Fruit fly (Drosophila melanogaster) whole organism, embryonic: ENCODE measurements around the gene Syp.

Experiments
- Awh ChIP-seq: fragments of 200-800 bp; sonication (Bioruptor generic); IDR thresholded peaks from 2 replicates; pipeline ENCODE4, ENCODE4 v1.3.6; 2022; ENCODE audit warnings: missing biosample characterization, missing genetic modification characterization
- Bgb ChIP-seq: fragments of 200-800 bp; sonication (Bioruptor generic); IDR thresholded peaks from 2 replicates; pipeline ENCODE4 v1.3.6; 2022; ENCODE audit warnings: missing biosample characterization, missing genetic modification characterization; ENCODE audit not compliant: partially characterized antibody
- CG10267 ChIP-seq: fragments of 200-800 bp; sonication (Bioruptor generic); optimal IDR thresholded peaks from 2 replicates; lab custom pipeline; 2018; ENCODE audit warnings: missing biosample characterization, mild to moderate bottlenecking, missing genetic modification characterization, moderate library complexity
- CG11560 ChIP-seq: fragments of 200-800 bp; sonication (Bioruptor generic); IDR thresholded peaks from 3 replicates; pipeline ENCODE4 v1.3.6; 2022; ENCODE audit warnings: missing biosample characterization, missing genetic modification characterization
- CG12236 ChIP-seq: fragments of 200-800 bp; sonication (Bioruptor generic); optimal IDR thresholded peaks from 2 replicates; lab custom pipeline; 2016; ENCODE audit warnings: missing biosample characterization, missing genetic modification characterization
- CG13123 ChIP-seq: fragments of 200-800 bp; sonication (Bioruptor generic); optimal IDR thresholded peaks from 2 replicates; lab custom pipeline; 2016; ENCODE audit warnings: missing biosample characterization, missing genetic modification characterization
- CG13624 ChIP-seq: fragments of 200-800 bp; sonication (Bioruptor generic); optimal IDR thresholded peaks from 2 replicates; lab custom pipeline; 2016; ENCODE audit warnings: missing biosample characterization, missing genetic modification characterization
- CG13775 ChIP-seq: fragments of 200-800 bp; sonication (Bioruptor generic); optimal IDR thresholded peaks from 3 replicates; lab custom pipeline; 2017; ENCODE audit warnings: missing biosample characterization, mild to moderate bottlenecking, missing genetic modification characterization
- CG14050 ChIP-seq: fragments of 200-800 bp; sonication (Bioruptor generic); IDR thresholded peaks from 3 replicates; pipeline ENCODE4 v1.3.6; 2022; ENCODE audit warnings: missing biosample characterization, missing genetic modification characterization
- CG15514 ChIP-seq: fragments of 200-800 bp; sonication (Bioruptor generic); optimal IDR thresholded peaks from 3 replicates; lab custom pipeline; 2017; ENCODE audit warnings: missing biosample characterization, missing genetic modification characterization, mild to moderate bottlenecking, moderate library complexity, missing genetic modification reagents
- CG17361 ChIP-seq: fragments of 200-800 bp; sonication (Bioruptor generic); IDR thresholded peaks from 3 replicates; pipeline ENCODE4 v1.3.6; 2022; ENCODE audit warnings: missing biosample characterization, missing genetic modification characterization
- CG2712 ChIP-seq: fragments of 200-800 bp; optimal IDR thresholded peaks from 3 replicates; lab custom pipeline; 2019; ENCODE audit warnings: missing biosample characterization, mild to moderate bottlenecking, missing genetic modification characterization, moderate library complexity
- CG30431 ChIP-seq: fragments of 200-800 bp; sonication (Bioruptor generic); optimal IDR thresholded peaks from 2 replicates; lab custom pipeline; 2017; ENCODE audit warnings: missing biosample characterization, missing genetic modification characterization
- CG3995 ChIP-seq: fragments of 200-800 bp; sonication (Bioruptor generic); optimal IDR thresholded peaks from 3 replicates; lab custom pipeline; 2016; ENCODE audit warnings: missing biosample characterization, missing genetic modification characterization
- CG4424 ChIP-seq: fragments of 200-800 bp; sonication (Bioruptor generic); optimal IDR thresholded peaks from 3 replicates; lab custom pipeline; 2016; ENCODE audit warnings: missing biosample characterization, missing genetic modification characterization
- CG4617 ChIP-seq: fragments of 200-800 bp; sonication (Bioruptor generic); optimal IDR thresholded peaks from 3 replicates; lab custom pipeline; 2016; ENCODE audit warnings: missing biosample characterization, missing genetic modification characterization, borderline replicate concordance
- CG6689 ChIP-seq: fragments of 200-800 bp; sonication (Bioruptor generic); IDR thresholded peaks from 2 replicates; pipeline ENCODE4 v1.3.6; 2022; ENCODE audit warnings: missing biosample characterization, missing genetic modification characterization
- CkIIα-i1 ChIP-seq: fragments of 200-800 bp; sonication (Bioruptor generic); IDR thresholded peaks from 2 replicates; pipeline ENCODE4 v1.3.6; 2022; ENCODE audit warnings: missing biosample characterization, missing genetic modification characterization
- D19A ChIP-seq: fragments of 200-800 bp; optimal IDR thresholded peaks from 3 replicates; lab custom pipeline; 2019; ENCODE audit warnings: missing biosample characterization, mild to moderate bottlenecking, missing genetic modification characterization, moderate library complexity
- Deaf1 ChIP-seq: fragments of 200-800 bp; optimal IDR thresholded peaks from 3 replicates; lab custom pipeline; 2019; ENCODE audit warnings: missing biosample characterization, mild to moderate bottlenecking, missing genetic modification characterization, moderate library complexity
- Dek ChIP-seq: fragments of 200-800 bp; sonication (Bioruptor generic); optimal IDR thresholded peaks from 3 replicates; lab custom pipeline; 2019; ENCODE audit warnings: missing biosample characterization, mild to moderate bottlenecking, missing genetic modification characterization, moderate library complexity
- ERR ChIP-seq: fragments of 200-800 bp; sonication (Bioruptor generic); optimal IDR thresholded peaks from 2 replicates; lab custom pipeline; 2016; ENCODE audit warnings: missing biosample characterization, missing genetic modification characterization
- Ets65A ChIP-seq: fragments of 200-800 bp; sonication (Bioruptor generic); peaks from one replicate; lab custom pipeline; 2016; ENCODE audit warnings: missing biosample characterization, missing genetic modification characterization
- Ets97D ChIP-seq: fragments of 200-800 bp; sonication (Bioruptor generic); optimal IDR thresholded peaks from 3 replicates; lab custom pipeline; 2016; ENCODE audit warnings: missing biosample characterization, missing genetic modification characterization
- HLH4C ChIP-seq: fragments of 200-800 bp; sonication (Bioruptor generic); IDR thresholded peaks from 3 replicates; pipeline ENCODE4 v1.3.6; 2022; ENCODE audit warnings: missing biosample characterization, missing genetic modification characterization; ENCODE audit not compliant: partially characterized antibody
- NFAT ChIP-seq: fragments of 200-800 bp; sonication (Bioruptor generic); IDR thresholded peaks from 2 replicates; pipeline ENCODE4 v1.3.6; 2022; ENCODE audit warnings: missing biosample characterization, missing genetic modification characterization
- Taf1 ChIP-seq: fragments of 200-800 bp; sonication (Bioruptor generic); IDR thresholded peaks from 2 replicates; pipeline ENCODE4 v1.3.6; 2022; ENCODE audit warnings: missing biosample characterization, missing genetic modification characterization
- Tbp ChIP-seq: fragments of >200 bp; optimal IDR thresholded peaks from 2 replicates; lab custom pipeline; 2018; ENCODE audit warnings: missing biosample characterization, missing genetic modification characterization
- Xbp1 ChIP-seq: fragments of 200-800 bp; sonication (Bioruptor generic); optimal IDR thresholded peaks from 3 replicates; lab custom pipeline; 2016; ENCODE audit warnings: missing biosample characterization, mild to moderate bottlenecking, missing genetic modification characterization
- amos ChIP-seq: fragments of 200-800 bp; sonication (Bioruptor generic); IDR thresholded peaks from 2 replicates; pipeline ENCODE4 v1.3.6; 2022; ENCODE audit warnings: missing biosample characterization, missing genetic modification characterization; ENCODE audit not compliant: partially characterized antibody
- ash1 ChIP-seq: fragments of 200-800 bp; sonication (Bioruptor generic); optimal IDR thresholded peaks from 2 replicates; lab custom pipeline; 2018; ENCODE audit warnings: missing biosample characterization, mild to moderate bottlenecking, missing genetic modification characterization
- bigmax ChIP-seq: fragments of 200-800 bp; sonication (Bioruptor generic); optimal IDR thresholded peaks from 2 replicates; lab custom pipeline; 2018; ENCODE audit warnings: missing biosample characterization, mild to moderate bottlenecking, missing genetic modification characterization
- chn ChIP-seq: fragments of 200-800 bp; sonication (Bioruptor generic); optimal IDR thresholded peaks from 2 replicates; lab custom pipeline; 2016; ENCODE audit warnings: missing biosample characterization, missing genetic modification characterization
- crp ChIP-seq, 2 experiments: fragments of 200-800 bp; sonication (Bioruptor generic); optimal IDR thresholded peaks; 2 replicates in 1 of 2; 3 replicates in 1 of 2; lab custom pipeline; 2017; ENCODE audit warnings: missing biosample characterization in 2 of 2, missing genetic modification characterization in 2 of 2, mild to moderate bottlenecking in 1 of 2, moderate library complexity in 1 of 2
- gem ChIP-seq: fragments of 200-800 bp; sonication (Bioruptor generic); optimal IDR thresholded peaks from 2 replicates; lab custom pipeline; 2019; ENCODE audit warnings: missing biosample characterization, mild to moderate bottlenecking, missing genetic modification characterization, moderate library complexity
- hb ChIP-seq: fragments of 200-800 bp; sonication (Bioruptor generic); IDR thresholded peaks from 3 replicates; pipeline ENCODE4 v1.3.6; 2022; ENCODE audit warnings: missing biosample characterization, missing genetic modification characterization; ENCODE audit not compliant: partially characterized antibody
- hkb ChIP-seq, 2 experiments: fragments of 200-800 bp in 1 of 2; fragments of >200 bp in 1 of 2; sonication (Bioruptor generic) in 1 of 2; IDR thresholded peaks in 1 of 2; optimal IDR thresholded peaks in 1 of 2; 2 replicates each; pipeline versions ENCODE4 v1.3.6 to Lab custom; 2017 to 2022; ENCODE audit warnings: missing biosample characterization in 1 of 2, missing genetic modification characterization in 1 of 2
- kah ChIP-seq: fragments of 200-800 bp; sonication (Bioruptor generic); optimal IDR thresholded peaks from 2 replicates; lab custom pipeline; 2018; ENCODE audit warnings: missing biosample characterization, mild to moderate bottlenecking, missing genetic modification characterization
- mld ChIP-seq: fragments of 200-800 bp; sonication (Bioruptor generic); IDR thresholded peaks from 3 replicates; pipeline ENCODE4 v1.3.6; 2022; ENCODE audit warnings: missing biosample characterization, missing genetic modification characterization; ENCODE audit not compliant: partially characterized antibody
- org-1 ChIP-seq: fragments of 200-800 bp; sonication (Bioruptor generic); optimal IDR thresholded peaks from 2 replicates; lab custom pipeline; 2017; ENCODE audit warnings: missing biosample characterization, missing genetic modification characterization
- pfk ChIP-seq: fragments of 200-800 bp; sonication (Bioruptor generic); optimal IDR thresholded peaks from 2 replicates; lab custom pipeline; 2018; ENCODE audit warnings: missing biosample characterization, mild to moderate bottlenecking, missing genetic modification characterization, moderate library complexity
- pho ChIP-seq: fragments of 200-800 bp; sonication (Bioruptor generic); optimal IDR thresholded peaks from 2 replicates; lab custom pipeline; 2016; ENCODE audit warnings: missing biosample characterization, missing genetic modification characterization
- phol ChIP-seq: fragments of 200-800 bp; sonication (Bioruptor generic); optimal IDR thresholded peaks from 3 replicates; lab custom pipeline; 2018; ENCODE audit warnings: missing biosample characterization, mild to moderate bottlenecking, missing genetic modification characterization, moderate library complexity
- scrt ChIP-seq: fragments of 200-800 bp; sonication (Bioruptor generic); optimal IDR thresholded peaks from 2 replicates; lab custom pipeline; 2018; ENCODE audit warnings: missing biosample characterization, mild to moderate bottlenecking, missing genetic modification characterization, moderate library complexity
- sens ChIP-seq: fragments of 200-800 bp; sonication (Bioruptor generic); peaks from one replicate; lab custom pipeline; 2016; ENCODE audit warnings: missing biosample characterization, missing genetic modification characterization
- slou ChIP-seq: fragments of 200-800 bp; sonication (Bioruptor generic); optimal IDR thresholded peaks from 3 replicates; lab custom pipeline; 2016; ENCODE audit warnings: missing biosample characterization, missing genetic modification characterization
- trem ChIP-seq: fragments of 200-800 bp; optimal IDR thresholded peaks from 3 replicates; lab custom pipeline; 2019; ENCODE audit warnings: missing biosample characterization, mild to moderate bottlenecking, missing genetic modification characterization, moderate library complexity
- unc-4 ChIP-seq: fragments of 200-800 bp; sonication (Bioruptor generic); IDR thresholded peaks from 2 replicates; pipeline ENCODE4 v1.3.6; 2022; ENCODE audit warnings: missing biosample characterization, missing genetic modification characterization; ENCODE audit not compliant: partially characterized antibody
- vnd ChIP-seq: fragments of 200-800 bp; sonication (Bioruptor generic); IDR thresholded peaks from 3 replicates; pipeline ENCODE4 v1.3.6; 2022; ENCODE audit warnings: missing biosample characterization, missing genetic modification characterization; ENCODE audit not compliant: partially characterized antibody

The Syp gene

DNA sequence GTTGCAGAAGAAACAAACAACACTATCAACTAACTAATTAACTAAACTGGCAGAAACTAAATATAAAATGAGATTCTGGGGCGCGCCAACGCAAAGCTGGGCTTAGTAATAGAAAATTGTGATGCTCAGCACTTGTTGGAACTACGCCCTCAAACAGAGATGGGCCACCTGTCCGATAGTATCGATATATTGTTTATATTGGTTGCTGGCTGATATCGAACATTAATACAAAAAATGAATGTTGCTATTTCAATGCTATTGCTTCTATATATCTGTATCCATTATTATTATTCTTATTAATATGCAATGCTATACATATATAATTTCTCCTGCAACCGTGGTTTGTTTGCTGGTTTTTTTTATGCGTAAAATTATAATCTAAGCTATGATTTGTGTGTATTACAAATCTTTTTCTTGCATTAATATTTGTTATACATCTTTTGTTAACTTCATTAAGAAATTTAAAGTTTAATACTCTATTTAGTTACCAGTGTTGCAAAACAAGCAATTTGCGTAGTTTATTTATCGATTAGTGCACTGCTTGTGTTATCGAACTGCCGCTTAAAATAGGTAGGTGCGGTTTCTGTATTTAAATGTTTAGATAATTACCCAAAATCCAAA is 5.8 kb downstream of the Syp start, which contains the start of gene CG31195 (continued):
- TF ChIP-seq HLH4C (peak; percentile 75), Ets65A (GFP tag; lab: Kevin White, UChicago) (no peak), Dek (tag; lab: Kevin White, UChicago) (no peak), kah (GFP tag; lab: Kevin White, UChicago) (no peak), CG3995 (GFP tag; lab: Kevin White, UChicago) (peak; percentile 36), ERR (GFP tag; lab: Kevin White, UChicago) (no peak), unc-4 (GFP tag; lab: Robert Waterston, UW) (peak; percentile 82), vnd (GFP tag; lab: Robert Waterston, UW) (peak; percentile 64), CG4424 (GFP tag; lab: Kevin White, UChicago) (peak; percentile 9), CkIIα-i1 (GFP tag; lab: Robert Waterston, UW) (no peak), CG30431 (no peak), gem (tag; lab: Kevin White, UChicago) (no peak), ash1 (no peak), CG10267 (tag; lab: Kevin White, UChicago) (peak; percentile 90), org-1 (GFP tag; lab: Kevin White, UChicago) (no peak), Taf1 (GFP tag; lab: Robert Waterston, UW) (no peak), trem (tag; lab: Kevin White, UChicago) (peak; percentile 84), pfk (GFP tag; lab: Kevin White, UChicago) (no peak), CG17361 (GFP tag; lab: Robert Waterston, UW) (peak; percentile 17; the same call in 1 of the 3 replicates), chn (GFP tag; lab: Kevin White, UChicago) (no peak), amos (GFP tag; lab: Robert Waterston, UW) (peak; percentile 74), CG13123 (GFP tag; lab: Kevin White, UChicago) (no peak), phol (peak; percentile 36), mld (GFP tag; lab: Robert Waterston, UW) (peak; percentile 58; the same call in 1 of the 3 replicates), CG12236 (GFP tag; lab: Kevin White, UChicago) (no peak), CG13624 (peak; percentile 17), hb (peak; percentile 62; the same call in 2 of the 3 replicates), slou (GFP tag; lab: Kevin White, UChicago) (no peak), Xbp1 (peak; percentile 2), hkb (optimal IDR thresholded peaks at IDR 0.05; lab: Kevin White, UChicago) (no peak), hkb (GFP tag; IDR thresholded peaks at IDR 0.05; lab: Robert Waterston, UW) (no peak), Bgb (peak; percentile 67), pho (no peak), CG4617 (GFP tag; lab: Kevin White, UChicago) (peak; percentile 11), CG2712 (tag; lab: Kevin White, UChicago) (peak; percentile 29), bigmax (GFP tag; lab: Kevin White, UChicago) (no peak), NFAT (no peak), scrt (GFP tag; lab: Kevin White, UChicago) (peak; percentile 32), Ets97D (GFP tag; lab: Kevin White, UChicago) (no peak), crp (GFP tag; optimal IDR thresholded peaks at IDR 0.05; lab: Kevin White, UChicago) (no peak), CG11560 (no peak), sens (GFP tag; lab: Kevin White, UChicago) (no peak), Deaf1 (tag; lab: Kevin White, UChicago) (no peak), D19A (tag; lab: Kevin White, UChicago) (peak; percentile 58), CG14050 (GFP tag; lab: Robert Waterston, UW) (no peak), CG15514 (peak; percentile 57), Tbp (GFP tag; lab: Kevin White, UChicago) (no peak), CG6689 (GFP tag; lab: Robert Waterston, UW) (no peak), Awh (no peak), CG13775 (GFP tag; lab: Kevin White, UChicago) (no peak)
